Fruit fly (Drosophila melanogaster): ENCODE measurements around the gene SmB.

SmB gene

DNA sequence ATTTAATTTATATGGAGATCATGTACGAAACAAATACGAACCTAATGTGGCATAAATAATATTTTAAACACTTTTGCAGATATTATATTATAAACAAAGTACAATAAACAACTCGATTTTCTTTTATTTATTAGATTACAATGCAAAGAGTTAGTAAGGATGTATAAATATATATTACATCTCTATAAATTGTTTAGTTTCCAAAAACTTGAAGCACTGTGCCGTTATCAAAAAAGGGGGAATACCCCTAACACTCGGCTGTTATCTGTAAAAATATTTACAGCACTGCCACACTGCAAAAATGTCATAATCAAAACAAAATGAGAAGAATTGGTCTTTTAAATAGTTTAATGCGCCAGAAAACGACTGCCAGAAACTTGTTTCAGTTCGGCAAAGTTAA is 2.1 kb upstream of the SmB start, which contains the start of gene CG5188 (continued):
- TF ChIP-seq pan (optimal IDR thresholded peaks at IDR 0.05), result no peak
- TF ChIP-seq pan (GFP tag; optimal IDR thresholded peaks at IDR 0.05 in 1 of 2, IDR thresholded peaks at IDR 0.05 in 1 of 2), result peak in 1 of 2 experiments; percentile 66
- no peak for TF ChIP-seq NK7.1 (GFP tag; optimal IDR thresholded peaks at IDR 0.05)
- peak; percentile 40 for TF ChIP-seq CG3281 (GFP tag; optimal IDR thresholded peaks at IDR 0.05)
- TF ChIP-seq tin (GFP tag; optimal IDR thresholded peaks at IDR 0.05), result peak; percentile 56
- no peak for TF ChIP-seq CG17612 (GFP tag; IDR thresholded peaks at IDR 0.05)
- TF ChIP-seq CG30020 (tag; optimal IDR thresholded peaks at IDR 0.05), result peak; percentile 83
- peak; percentile 63 for TF ChIP-seq PHDP (tag; optimal IDR thresholded peaks at IDR 0.05)
- no peak for TF ChIP-seq z (GFP tag; IDR thresholded peaks at IDR 0.05)
- TF ChIP-seq gcm (GFP tag; optimal IDR thresholded peaks at IDR 0.05), result peak; percentile 42
- TF ChIP-seq CG11093 (GFP tag; IDR thresholded peaks at IDR 0.05), result no peak
- no peak; the same call in 1 of the 2 replicates for TF ChIP-seq sisA (GFP tag; IDR thresholded peaks at IDR 0.05)
- TF ChIP-seq CG13894 (tag; optimal IDR thresholded peaks at IDR 0.05), result peak; percentile 41
- peak; percentile 20; the same call in 1 of the 3 replicates for TF ChIP-seq knrl (GFP tag; IDR thresholded peaks at IDR 0.05; ENCODE audit: partially characterized antibody)
- TF ChIP-seq insv (GFP tag; optimal IDR thresholded peaks at IDR 0.05), result no peak
- peak; percentile 73; the same call in 2 of the 3 replicates for TF ChIP-seq ci (GFP tag; IDR thresholded peaks at IDR 0.05)
- TF ChIP-seq Nf-YC (tag; optimal IDR thresholded peaks at IDR 0.05), result peak; percentile 45
- TF ChIP-seq Mad (GFP tag; optimal IDR thresholded peaks at IDR 0.05), result no peak
- TF ChIP-seq seq (GFP tag; IDR thresholded peaks at IDR 0.05), result no peak
- TF ChIP-seq cwo (GFP tag; optimal IDR thresholded peaks at IDR 0.05), result peak; percentile 27
- no peak for TF ChIP-seq CG3163 (GFP tag; optimal IDR thresholded peaks at IDR 0.05)
- TF ChIP-seq CG6175 (GFP tag; IDR thresholded peaks at IDR 0.05), result no peak
- TF ChIP-seq luna (GFP tag; optimal IDR thresholded peaks at IDR 0.05), result no peak
- TF ChIP-seq Hmr (GFP tag; optimal IDR thresholded peaks at IDR 0.05), result no peak
- TF ChIP-seq CG43689 (GFP tag; IDR thresholded peaks at IDR 0.05), result no peak
- TF ChIP-seq Ravus (GFP tag; IDR thresholded peaks at IDR 0.05), result no peak
- TF ChIP-seq run (tag; optimal IDR thresholded peaks at IDR 0.05), result no peak
- no peak for TF ChIP-seq gsb (GFP tag; IDR thresholded peaks at IDR 0.05)
- no peak for TF ChIP-seq hbn (GFP tag; IDR thresholded peaks at IDR 0.05; ENCODE audit: partially characterized antibody)
- TF ChIP-seq emc (GFP tag; optimal IDR thresholded peaks at IDR 0.05), result no peak
- TF ChIP-seq Hand (GFP tag; optimal IDR thresholded peaks at IDR 0.05), result no peak
- TF ChIP-seq gem (tag; optimal IDR thresholded peaks at IDR 0.05), result peak; percentile 74
- no peak for TF ChIP-seq CG2199 (GFP tag; IDR thresholded peaks at IDR 0.05)
- TF ChIP-seq CG8478 (optimal IDR thresholded peaks at IDR 0.05), result no peak
- TF ChIP-seq CG16863 (GFP tag; optimal IDR thresholded peaks at IDR 0.05), result no peak
- no peak for TF ChIP-seq HLH4C (GFP tag; IDR thresholded peaks at IDR 0.05; ENCODE audit: partially characterized antibody)
- TF ChIP-seq Dfd (GFP tag; optimal IDR thresholded peaks at IDR 0.05), result no peak
- peak; percentile 20 for TF ChIP-seq zen (tag; optimal IDR thresholded peaks at IDR 0.05)
- TF ChIP-seq CG4282 (GFP tag; optimal IDR thresholded peaks at IDR 0.05), result peak; percentile 6
- no peak for TF ChIP-seq kay (GFP tag; optimal IDR thresholded peaks at IDR 0.05)
- peak; percentile 65 for TF ChIP-seq CG2712 (tag; optimal IDR thresholded peaks at IDR 0.05)
- no peak for TF ChIP-seq CG9876 (GFP tag; optimal IDR thresholded peaks at IDR 0.05)
- TF ChIP-seq CG31224 (GFP tag; IDR thresholded peaks at IDR 0.05), result 0 out of 2 replicates have a peak, but pooled peaks have one; percentile 27
- TF ChIP-seq Dek (tag; optimal IDR thresholded peaks at IDR 0.05), result peak; percentile 54
- TF ChIP-seq chn (GFP tag; optimal IDR thresholded peaks at IDR 0.05), result peak; percentile 17
- 0 out of 3 replicates have a peak, but pooled peaks have one; percentile 35 for TF ChIP-seq CG3726 (GFP tag; IDR thresholded peaks at IDR 0.05)
- TF ChIP-seq ind (GFP tag; optimal IDR thresholded peaks at IDR 0.05), result peak; percentile 33
- TF ChIP-seq Hr51 (GFP tag; optimal IDR thresholded peaks at IDR 0.05), result peak in 1 of 2 experiments; percentile 74
- no peak for TF ChIP-seq CG2129 (GFP tag; IDR thresholded peaks at IDR 0.05; ENCODE audit: partially characterized antibody)
- TF ChIP-seq zfh1 (GFP tag; IDR thresholded peaks at IDR 0.05), result peak; percentile 37; the same call in 1 of the 3 replicates
- TF ChIP-seq pita (GFP tag; optimal IDR thresholded peaks at IDR 0.05), result no peak
- TF ChIP-seq CG12071 (GFP tag; optimal IDR thresholded peaks at IDR 0.05), result no peak
